Fruit fly (Drosophila melanogaster) whole organism, wandering third instar larva: ENCODE data around the gene CG3604.

Experiments used
- CG9705 ChIP-seq: fragments of 200-800 bp; sonication (Bioruptor generic); optimal IDR thresholded peaks from 2 replicates; lab custom pipeline; 2018; ENCODE audit warnings: missing biosample characterization, mild to moderate bottlenecking, missing genetic modification characterization
- N ChIP-seq: fragments of >200 bp; optimal IDR thresholded peaks from 2 replicates; lab custom pipeline; 2018; ENCODE audit warnings: missing biosample characterization, missing external identifiers, missing genetic modification characterization
- dsf ChIP-seq: sonication (Bioruptor generic); optimal IDR thresholded peaks from 2 replicates; lab custom pipeline; 2016; ENCODE audit warnings: missing biosample characterization, missing genetic modification characterization, borderline replicate concordance
- h ChIP-seq: fragments of 200-800 bp; sonication (Bioruptor generic); optimal IDR thresholded peaks from 3 replicates; lab custom pipeline; 2016; ENCODE audit warnings: missing biosample characterization, mild to moderate bottlenecking, missing genetic modification characterization
- psq ChIP-seq: fragments of 200-800 bp; sonication (Bioruptor generic); optimal IDR thresholded peaks from 3 replicates; lab custom pipeline; 2017; ENCODE audit warnings: missing biosample characterization, mild to moderate bottlenecking, missing genetic modification characterization, moderate library complexity

dm6 chr2L:3696438-3696837 lies 1.2 kb downstream of the CG3604 start, which contains the start of gene IM33:
- no peak for TF ChIP-seq psq (GFP tag; lab: Kevin White, UChicago)
- TF ChIP-seq CG9705 (GFP tag; lab: Kevin White, UChicago) = no peak
- TF ChIP-seq dsf (GFP tag; lab: Kevin White, UChicago) = no peak
- no peak for TF ChIP-seq N (GFP tag; lab: Kevin White, UChicago)
- no peak for TF ChIP-seq h
